Worm (Caenorhabditis elegans): ENCODE measurements around the gene D1086.17.

DNA sequence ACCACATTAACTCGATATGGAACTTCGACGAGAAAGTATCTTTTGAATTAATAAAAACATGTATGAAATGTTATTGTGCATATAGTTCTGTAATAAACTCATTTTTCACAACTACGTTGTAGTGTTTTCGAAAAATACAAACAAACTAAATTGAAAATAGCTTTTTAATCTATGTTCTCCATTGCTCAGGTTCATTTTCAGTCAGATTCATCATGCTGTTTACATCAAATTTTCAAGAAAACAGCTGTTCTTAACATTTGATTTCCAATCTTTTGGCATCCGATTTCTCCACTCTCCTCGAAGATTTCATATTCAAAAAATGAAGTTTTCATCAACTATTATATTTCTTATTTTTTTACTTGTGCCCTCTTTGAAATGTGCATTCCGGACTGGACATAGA, 42.4 kb downstream of the D1086.17 start, which contains the start of gene H39E23.2:
- no peak for TF ChIP-seq scrt-1 (GFP tag; IDR thresholded peaks at IDR 0.05)
- no peak for TF ChIP-seq ama-1 (optimal IDR thresholded peaks at IDR 0.05)
- TF ChIP-seq tbx-11 (GFP tag; IDR thresholded peaks at IDR 0.05) = no peak
- no peak for TF ChIP-seq flt-1 (GFP tag; IDR thresholded peaks at IDR 0.05)
- no peak for TF ChIP-seq F13C5.2 (tag; optimal IDR thresholded peaks at IDR 0.05)
- no peak for TF ChIP-seq tra-4 (tag; optimal IDR thresholded peaks at IDR 0.05)
- TF ChIP-seq ets-7 (tag; optimal IDR thresholded peaks at IDR 0.05) = no peak
- no peak for TF ChIP-seq hmbx-1 (tag; optimal IDR thresholded peaks at IDR 0.05)
- TF ChIP-seq tbx-37 (GFP tag; conservative IDR thresholded peaks at IDR 0.05) = no peak
- TF ChIP-seq hmg-4 (GFP tag; optimal IDR thresholded peaks at IDR 0.05) = no peak
- no peak for TF ChIP-seq aly-1 (tag; optimal IDR thresholded peaks at IDR 0.05)

All from whole organism, early embryonic.